Fruit fly (Drosophila melanogaster) whole organism, wandering third instar larva: ENCODE measurements around the gene Adsl.

Experiments
- CG9705 ChIP-seq: fragments of 200-800 bp; sonication (Bioruptor generic); optimal IDR thresholded peaks from 2 replicates; lab custom pipeline; 2018; ENCODE audit warnings: missing biosample characterization, mild to moderate bottlenecking, missing genetic modification characterization
- Dfd ChIP-seq: fragments of >200 bp; optimal IDR thresholded peaks from 2 replicates; lab custom pipeline; 2017; ENCODE audit warnings: missing biosample characterization, missing genetic modification characterization
- Dif ChIP-seq: fragments of 200-275, 200-300 bp; sonication (Bioruptor generic); optimal IDR thresholded peaks from 2 replicates; lab custom pipeline; 2018; ENCODE audit warnings: missing biosample characterization, missing genetic modification characterization; ENCODE audit not compliant: partially characterized antibody
- Rel ChIP-seq, 2 experiments: fragments of 200-800 bp; sonication (Bioruptor generic) in 1 of 2; optimal IDR thresholded peaks; 2 replicates in 1 of 2; 3 replicates in 1 of 2; lab custom pipeline; 2016 to 2019; ENCODE audit warnings: mild to moderate bottlenecking in 2 of 2, missing biosample characterization in 2 of 2, missing genetic modification characterization in 2 of 2, moderate library complexity in 1 of 2
- Sp1 ChIP-seq: fragments of 200-800 bp; sonication (Bioruptor generic); optimal IDR thresholded peaks from 3 replicates; lab custom pipeline; 2019; ENCODE audit warnings: missing biosample characterization, mild to moderate bottlenecking, missing genetic modification characterization, moderate library complexity
- br ChIP-seq: fragments of 200-800 bp; sonication (Bioruptor generic); optimal IDR thresholded peaks from 2 replicates; lab custom pipeline; 2016; ENCODE audit warnings: missing biosample characterization, missing genetic modification characterization
- h ChIP-seq: fragments of 200-800 bp; sonication (Bioruptor generic); optimal IDR thresholded peaks from 3 replicates; lab custom pipeline; 2016; ENCODE audit warnings: missing biosample characterization, mild to moderate bottlenecking, missing genetic modification characterization
- jim ChIP-seq: fragments of 175-275, 200-325 bp; sonication (Bioruptor generic); optimal IDR thresholded peaks from 2 replicates; lab custom pipeline; 2016; ENCODE audit warnings: missing biosample characterization, mild to moderate bottlenecking, missing genetic modification characterization
- psq ChIP-seq: fragments of 200-800 bp; sonication (Bioruptor generic); optimal IDR thresholded peaks from 3 replicates; lab custom pipeline; 2017; ENCODE audit warnings: missing biosample characterization, mild to moderate bottlenecking, missing genetic modification characterization, moderate library complexity
- rgr ChIP-seq: fragments of 200-800 bp; sonication (Bioruptor generic); optimal IDR thresholded peaks from 3 replicates; lab custom pipeline; 2016; ENCODE audit warnings: missing biosample characterization, mild to moderate bottlenecking, missing genetic modification characterization
- sv ChIP-seq: fragments of 200-800 bp; sonication (Bioruptor generic); optimal IDR thresholded peaks from 3 replicates; lab custom pipeline; 2016; ENCODE audit warnings: missing biosample characterization, missing genetic modification characterization
- usp ChIP-seq: fragments of >200 bp; optimal IDR thresholded peaks from 2 replicates; lab custom pipeline; 2017; ENCODE audit warnings: missing biosample characterization, missing genetic modification characterization
- woc ChIP-seq: sonication (Bioruptor generic); optimal IDR thresholded peaks from 2 replicates; lab custom pipeline; 2016; ENCODE audit warnings: missing biosample characterization, mild to moderate bottlenecking, missing genetic modification characterization

dm6 chr3R:17028393-17028792, 7.5 kb upstream of the Adsl start, which contains the start of gene CG5225:
- no peak for TF ChIP-seq sv (GFP tag; lab: Kevin White, UChicago)
- no peak for TF ChIP-seq Dfd (GFP tag; lab: Kevin White, UChicago)
- TF ChIP-seq Dif (GFP tag; lab: Kevin White, UChicago): no peak
- TF ChIP-seq usp (GFP tag; lab: Kevin White, UChicago): no peak
- no peak for TF ChIP-seq br (GFP tag; lab: Kevin White, UChicago)
- TF ChIP-seq psq (GFP tag; lab: Kevin White, UChicago): no peak
- no peak for TF ChIP-seq rgr
- no peak for TF ChIP-seq Rel (GFP tag; optimal IDR thresholded peaks at IDR 0.05; lab: Kevin White, UChicago)
- no peak for TF ChIP-seq Rel (tag; optimal IDR thresholded peaks at IDR 0.05; lab: Kevin White, UChicago)
- no peak for TF ChIP-seq jim (GFP tag; lab: Kevin White, UChicago)
- no peak for TF ChIP-seq woc (GFP tag; lab: Kevin White, UChicago)
- no peak for TF ChIP-seq CG9705 (GFP tag; lab: Kevin White, UChicago)
- TF ChIP-seq Sp1 (GFP tag; lab: Kevin White, UChicago): no peak
- TF ChIP-seq h (GFP tag; lab: Kevin White, UChicago): no peak
